Fruit fly (Drosophila melanogaster) whole organism, adult: Measurements from ENCODE around the gene Vps60.

ENCODE experiments used
- CG11617 ChIP-seq: fragments of 200-800 bp; sonication (Bioruptor generic); optimal IDR thresholded peaks from 2 replicates; lab custom pipeline; 2017; ENCODE audit warnings: mild to moderate bottlenecking, missing biosample characterization, missing genetic modification reagents, missing genetic modification characterization
- CG12768 ChIP-seq: fragments of 200-800 bp; sonication (Bioruptor generic); optimal IDR thresholded peaks from 2 replicates; lab custom pipeline; 2017; ENCODE audit warnings: missing biosample characterization, missing genetic modification characterization, mild to moderate bottlenecking, moderate library complexity, missing genetic modification reagents
- CG14711 ChIP-seq: fragments of 200-800 bp; sonication (Bioruptor generic); optimal IDR thresholded peaks from 2 replicates; lab custom pipeline; 2018; ENCODE audit warnings: missing biosample characterization, mild to moderate bottlenecking, missing genetic modification characterization, moderate library complexity
- CG1620 ChIP-seq: fragments of 200-800 bp; sonication (Bioruptor generic); optimal IDR thresholded peaks from 2 replicates; lab custom pipeline; 2016; ENCODE audit warnings: missing biosample characterization, missing genetic modification characterization
- CG33017 ChIP-seq: fragments of 200-800 bp; sonication (Bioruptor generic); optimal IDR thresholded peaks from 2 replicates; lab custom pipeline; 2018; ENCODE audit warnings: missing biosample characterization, mild to moderate bottlenecking, missing genetic modification characterization, moderate library complexity
- CG5204 ChIP-seq: fragments of 200-800 bp; sonication (Bioruptor generic); optimal IDR thresholded peaks from 2 replicates; lab custom pipeline; 2016; ENCODE audit warnings: missing biosample characterization, missing genetic modification characterization
- CG7045 ChIP-seq: fragments of 200-800 bp; sonication (Bioruptor generic); optimal IDR thresholded peaks from 2 replicates; lab custom pipeline; 2017; ENCODE audit warnings: missing biosample characterization, mild to moderate bottlenecking, missing genetic modification characterization
- CG7101 ChIP-seq: fragments of 200-800 bp; sonication (Bioruptor generic); optimal IDR thresholded peaks from 2 replicates; lab custom pipeline; 2018; ENCODE audit warnings: missing biosample characterization, mild to moderate bottlenecking, missing genetic modification characterization, moderate library complexity
- Clk ChIP-seq: fragments of 200-800 bp; sonication (Bioruptor generic); optimal IDR thresholded peaks from 2 replicates; lab custom pipeline; 2017; ENCODE audit warnings: missing biosample characterization, missing genetic modification characterization
- Crg-1 ChIP-seq: fragments of 200-800 bp; sonication (Bioruptor generic); optimal IDR thresholded peaks from 2 replicates; lab custom pipeline; 2016; ENCODE audit warnings: missing biosample characterization, missing genetic modification characterization
- Hr96 ChIP-seq: fragments of 200-800 bp; sonication (Bioruptor generic); optimal IDR thresholded peaks from 2 replicates; lab custom pipeline; 2016; ENCODE audit warnings: missing biosample characterization, missing genetic modification characterization
- Mnt ChIP-seq: fragments of 200-800 bp; sonication (Bioruptor generic); optimal IDR thresholded peaks from 2 replicates; lab custom pipeline; 2016; ENCODE audit warnings: missing biosample characterization, mild to moderate bottlenecking, missing genetic modification characterization
- bab1 ChIP-seq: fragments of 200-800 bp; sonication (Bioruptor generic); optimal IDR thresholded peaks from 3 replicates; lab custom pipeline; 2019; ENCODE audit warnings: missing biosample characterization, mild to moderate bottlenecking, missing genetic modification characterization, moderate library complexity
- cic ChIP-seq: fragments of 200-800 bp; sonication (Bioruptor generic); optimal IDR thresholded peaks from 2 replicates; lab custom pipeline; 2017; ENCODE audit warnings: missing biosample characterization, mild to moderate bottlenecking, missing genetic modification characterization, moderate library complexity
- cnc ChIP-seq, 2 experiments: fragments of >200 bp; optimal IDR thresholded peaks; 2 replicates each; lab custom pipeline; 2017
- kay ChIP-seq: fragments of 200-800 bp; sonication (Bioruptor generic); peaks from one replicate; lab custom pipeline; 2016; ENCODE audit warnings: missing biosample characterization, missing genetic modification characterization, borderline replicate concordance
- ovo ChIP-seq: fragments of 200-800 bp; sonication (Bioruptor generic); optimal IDR thresholded peaks from 2 replicates; lab custom pipeline; 2016; ENCODE audit warnings: missing biosample characterization, missing genetic modification characterization
- pad ChIP-seq: fragments of 200-800 bp; sonication (Bioruptor generic); optimal IDR thresholded peaks from 3 replicates; lab custom pipeline; 2017; ENCODE audit warnings: missing biosample characterization, missing genetic modification characterization, mild to moderate bottlenecking, moderate library complexity, missing genetic modification reagents
- tj ChIP-seq: fragments of 200-800 bp; sonication (Bioruptor generic); optimal IDR thresholded peaks from 3 replicates; lab custom pipeline; 2017; ENCODE audit warnings: missing biosample characterization, mild to moderate bottlenecking, missing genetic modification characterization, moderate library complexity
- toe ChIP-seq: fragments of 200-800 bp; sonication (Bioruptor generic); optimal IDR thresholded peaks from 2 replicates; lab custom pipeline; 2016; ENCODE audit warnings: missing biosample characterization, missing genetic modification characterization

The Vps60 gene

dm6 chr3L:17651717-17652651 lies 30.6 kb upstream of the Vps60 start:
- TF ChIP-seq CG7101 (tag; lab: Kevin White, UChicago), result peak; percentile 11
- no peak for TF ChIP-seq CG1620
- TF ChIP-seq kay (GFP tag; lab: Kevin White, UChicago), result peak; percentile 96
- peak; percentile 14 for TF ChIP-seq CG12768 (GFP tag; lab: Kevin White, UChicago)
- no peak for TF ChIP-seq CG33017
- TF ChIP-seq toe, result no peak
- TF ChIP-seq bab1, result no peak
- TF ChIP-seq Mnt (GFP tag; lab: Kevin White, UChicago), result no peak
- TF ChIP-seq Crg-1 (GFP tag; lab: Kevin White, UChicago), result peak; percentile 3
- no peak for TF ChIP-seq cnc (optimal IDR thresholded peaks at IDR 0.05; lab: Kevin White, UChicago)
- no peak for TF ChIP-seq Clk (GFP tag; lab: Kevin White, UChicago)
- no peak for TF ChIP-seq cic (GFP tag; lab: Kevin White, UChicago)
- TF ChIP-seq CG11617 (GFP tag; lab: Kevin White, UChicago), result no peak
- TF ChIP-seq pad (GFP tag; lab: Kevin White, UChicago), result no peak
- TF ChIP-seq CG14711 (tag; lab: Kevin White, UChicago), result peak; percentile 27
- peak; percentile 34 for TF ChIP-seq ovo (GFP tag; lab: Kevin White, UChicago)
- no peak for TF ChIP-seq tj (GFP tag; lab: Kevin White, UChicago)

dm6 chr3L:17647543-17647942 lies 26.1 kb upstream of the Vps60 start:
- no peak for TF ChIP-seq Mnt (GFP tag; lab: Kevin White, UChicago)
- TF ChIP-seq kay (GFP tag; lab: Kevin White, UChicago), result peak; percentile 76
- TF ChIP-seq pad (GFP tag; lab: Kevin White, UChicago), result no peak

dm6 chr3L:17646637-17647036 lies 25.2 kb upstream of the Vps60 start, which contains the start of gene CG43085:
CG43085 (minus strand) TSS chr3L:17646737.
- TF ChIP-seq CG14711 (tag; lab: Kevin White, UChicago) (no peak), kay (GFP tag; lab: Kevin White, UChicago) (peak; percentile 42), CG5204 (GFP tag; lab: Kevin White, UChicago) (no peak)

DNA sequence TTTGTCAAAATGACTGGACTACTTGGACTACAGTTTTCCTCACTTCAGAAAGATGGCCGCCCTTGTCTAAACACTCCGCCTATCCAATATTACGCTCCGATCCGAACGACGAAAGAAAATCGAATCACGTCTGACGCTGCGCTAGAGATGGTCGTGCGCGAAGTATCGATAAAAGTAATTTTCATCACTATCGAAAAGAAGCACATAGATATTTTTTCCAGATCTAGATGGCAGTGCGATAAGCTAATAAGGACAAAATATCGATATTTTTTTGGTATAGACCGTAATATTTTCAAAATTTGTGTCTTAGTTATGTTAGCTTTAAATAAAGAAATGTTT lies 23.4 kb upstream of the Vps60 start, which contains the start of gene Pep:
Gene Pep, minus strand, starts transcription at position 131 of the 339 bp plus-strand sequence.
- no peak for TF ChIP-seq pad (GFP tag; lab: Kevin White, UChicago)
- peak; percentile 18 for TF ChIP-seq CG14711 (tag; lab: Kevin White, UChicago)
- TF ChIP-seq Mnt (GFP tag; lab: Kevin White, UChicago), result peak; percentile 54
- TF ChIP-seq CG12768 (GFP tag; lab: Kevin White, UChicago), result no peak
- TF ChIP-seq CG7101 (tag; lab: Kevin White, UChicago), result peak; percentile 52
- TF ChIP-seq kay (GFP tag; lab: Kevin White, UChicago), result peak; percentile 81
- no peak for TF ChIP-seq CG5204 (GFP tag; lab: Kevin White, UChicago)
- TF ChIP-seq CG11617 (GFP tag; lab: Kevin White, UChicago), result no peak
- TF ChIP-seq toe, result peak; percentile 31
- peak; percentile 21 for TF ChIP-seq cic (GFP tag; lab: Kevin White, UChicago)
- peak; percentile 57 for TF ChIP-seq bab1
- no peak for TF ChIP-seq cnc (optimal IDR thresholded peaks at IDR 0.05; lab: Kevin White, UChicago)
- peak; percentile 5 for TF ChIP-seq ovo (GFP tag; lab: Kevin White, UChicago)
- TF ChIP-seq Crg-1 (GFP tag; lab: Kevin White, UChicago), result no peak
- peak; percentile 60 for TF ChIP-seq CG1620

DNA sequence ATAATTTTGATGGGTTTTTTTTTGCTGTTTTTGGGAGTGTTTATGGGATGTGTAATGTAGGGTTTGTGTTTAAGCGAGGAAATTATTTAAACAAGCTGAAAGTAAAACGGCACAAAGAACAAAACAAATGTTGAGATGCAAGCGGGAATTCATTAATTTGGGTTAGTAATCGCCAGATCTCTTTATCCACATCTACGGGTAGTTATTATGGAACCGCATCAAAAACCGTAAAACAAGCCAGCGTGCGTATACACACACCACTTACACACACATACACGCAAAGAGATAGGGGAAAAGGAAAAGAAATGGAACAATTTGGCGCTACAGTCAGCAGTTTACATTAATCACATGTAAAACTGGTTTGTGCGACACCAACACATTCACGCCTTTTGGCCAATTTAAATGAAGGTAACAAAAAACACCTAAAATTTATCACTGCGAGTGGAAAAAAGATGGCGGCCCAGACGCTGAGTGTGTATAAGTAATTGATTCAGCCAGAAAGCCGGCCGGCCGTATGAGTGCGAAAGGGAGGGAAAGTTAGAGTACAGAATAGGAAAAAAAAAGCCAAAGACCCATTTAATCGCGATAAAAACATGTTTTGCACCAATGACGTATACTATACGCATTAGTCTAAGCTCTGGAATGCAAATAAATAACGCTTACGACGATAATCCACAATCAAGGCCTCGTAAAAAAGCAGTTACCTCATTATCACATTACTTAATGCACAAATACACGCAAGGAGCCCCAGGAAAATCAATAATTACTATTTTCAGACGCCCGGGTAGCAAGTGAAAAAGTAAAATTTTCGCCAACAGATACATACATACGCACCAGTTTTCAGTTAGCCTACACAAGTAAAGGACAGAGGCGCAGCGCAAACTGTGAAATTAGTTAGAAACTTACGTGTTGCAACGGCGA lies 22.8 kb upstream of the Vps60 start:
- TF ChIP-seq ovo (GFP tag; lab: Kevin White, UChicago), result peak; percentile 10
- no peak for TF ChIP-seq Clk (GFP tag; lab: Kevin White, UChicago)
- TF ChIP-seq kay (GFP tag; lab: Kevin White, UChicago), result peak; percentile 73
- no peak for TF ChIP-seq CG7045
- peak; percentile 20 for TF ChIP-seq CG12768 (GFP tag; lab: Kevin White, UChicago)
- no peak for TF ChIP-seq CG7101 (tag; lab: Kevin White, UChicago)
- TF ChIP-seq pad (GFP tag; lab: Kevin White, UChicago), result peak; percentile 95
- no peak for TF ChIP-seq toe
- TF ChIP-seq cnc (optimal IDR thresholded peaks at IDR 0.05; lab: Kevin White, UChicago), result no peak
- TF ChIP-seq CG33017, result no peak
- TF ChIP-seq cic (GFP tag; lab: Kevin White, UChicago), result peak; percentile 75
- no peak for TF ChIP-seq CG14711 (tag; lab: Kevin White, UChicago)
- TF ChIP-seq CG1620, result no peak
- TF ChIP-seq Hr96 (GFP tag; lab: Kevin White, UChicago), result no peak
- peak; percentile 53 for TF ChIP-seq bab1
- no peak for TF ChIP-seq CG11617 (GFP tag; lab: Kevin White, UChicago)
- peak; percentile 94 for TF ChIP-seq tj (GFP tag; lab: Kevin White, UChicago)
- peak; percentile 3 for TF ChIP-seq Crg-1 (GFP tag; lab: Kevin White, UChicago)
- TF ChIP-seq CG5204 (GFP tag; lab: Kevin White, UChicago), result no peak
- peak; percentile 49 for TF ChIP-seq Mnt (GFP tag; lab: Kevin White, UChicago)
